Worm (Caenorhabditis elegans): ENCODE data around the gene D1053.3.

ce11 chrX:11725646-11726045, 11.3 kb downstream of the D1053.3 start:
- no peak for TF ChIP-seq mep-1 (tag; optimal IDR thresholded peaks at IDR 0.05)
- no peak for TF ChIP-seq elt-1 (tag; optimal IDR thresholded peaks at IDR 0.05; ENCODE audit: borderline replicate concordance, insufficient read depth)
- TF ChIP-seq ceh-83 (GFP tag; optimal IDR thresholded peaks at IDR 0.05), result no peak
- no peak for TF ChIP-seq nhr-76 (tag; optimal IDR thresholded peaks at IDR 0.05)
- TF ChIP-seq nhr-28 (tag; optimal IDR thresholded peaks at IDR 0.05), result no peak
- TF ChIP-seq ztf-11 (tag; optimal IDR thresholded peaks at IDR 0.05), result no peak
